Fruit fly (Drosophila melanogaster) whole organism, embryonic: Measurements from ENCODE around the gene CG32170.

Experiments
- BEAF-32 ChIP-seq: fragments of 200-800 bp; sonication (Bioruptor generic); optimal IDR thresholded peaks from 3 replicates; lab custom pipeline; 2017; ENCODE audit warnings: missing biosample characterization, missing genetic modification characterization, mild to moderate bottlenecking, moderate library complexity, missing genetic modification reagents
- CG10209 ChIP-seq: fragments of 200-800 bp; sonication (Bioruptor generic); optimal IDR thresholded peaks from 3 replicates; lab custom pipeline; 2017; ENCODE audit warnings: missing biosample characterization, mild to moderate bottlenecking, missing genetic modification characterization, missing genetic modification reagents
- CG10267 ChIP-seq: fragments of 200-800 bp; sonication (Bioruptor generic); optimal IDR thresholded peaks from 2 replicates; lab custom pipeline; 2018; ENCODE audit warnings: missing biosample characterization, mild to moderate bottlenecking, missing genetic modification characterization, moderate library complexity
- CG10565 ChIP-seq: fragments of 200-800 bp; sonication (Bioruptor generic); optimal IDR thresholded peaks from 3 replicates; lab custom pipeline; 2016; ENCODE audit warnings: missing biosample characterization, mild to moderate bottlenecking, missing genetic modification characterization
- CG10654 ChIP-seq: fragments of 200-800 bp; sonication (Bioruptor generic); optimal IDR thresholded peaks from 2 replicates; lab custom pipeline; 2016; ENCODE audit warnings: missing biosample characterization, missing genetic modification characterization
- CG12391 ChIP-seq: fragments of 200-800 bp; sonication (Bioruptor generic); optimal IDR thresholded peaks from 3 replicates; lab custom pipeline; 2018; ENCODE audit warnings: missing biosample characterization, mild to moderate bottlenecking, missing genetic modification characterization, moderate library complexity
- CG14441 ChIP-seq: fragments of 200-800 bp; sonication (Bioruptor generic); IDR thresholded peaks from 2 replicates; pipeline ENCODE4 v1.3.6; 2022; ENCODE audit warnings: missing biosample characterization, missing genetic modification characterization
- CG15601 ChIP-seq: fragments of 200-800 bp; sonication (Bioruptor generic); optimal IDR thresholded peaks from 3 replicates; lab custom pipeline; 2019; ENCODE audit warnings: missing biosample characterization, mild to moderate bottlenecking, missing genetic modification characterization, moderate library complexity
- CG17385 ChIP-seq: fragments of 200-800 bp; sonication (Bioruptor generic); optimal IDR thresholded peaks from 3 replicates; lab custom pipeline; 2018; ENCODE audit warnings: missing biosample characterization, mild to moderate bottlenecking, missing genetic modification characterization
- CG17802 ChIP-seq: fragments of 200-800 bp; sonication (Bioruptor generic); optimal IDR thresholded peaks from 2 replicates; lab custom pipeline; 2018; ENCODE audit warnings: missing biosample characterization, mild to moderate bottlenecking, missing genetic modification characterization, moderate library complexity
- CG17829 ChIP-seq: fragments of 200-800 bp; optimal IDR thresholded peaks from 2 replicates; lab custom pipeline; 2019; ENCODE audit warnings: missing biosample characterization, mild to moderate bottlenecking, missing genetic modification characterization, moderate library complexity
- CG2712 ChIP-seq: fragments of 200-800 bp; optimal IDR thresholded peaks from 3 replicates; lab custom pipeline; 2019; ENCODE audit warnings: missing biosample characterization, mild to moderate bottlenecking, missing genetic modification characterization, moderate library complexity
- CG31224 ChIP-seq: fragments of 200-800 bp; sonication (Bioruptor generic); IDR thresholded peaks from 2 replicates; pipeline ENCODE4 v1.3.6; 2022; ENCODE audit warnings: missing biosample characterization, missing genetic modification characterization
- CG31365 ChIP-seq: fragments of 200-800 bp; sonication (Bioruptor generic); optimal IDR thresholded peaks from 2 replicates; lab custom pipeline; 2018; ENCODE audit warnings: missing biosample characterization, mild to moderate bottlenecking, missing genetic modification characterization
- CG3847 ChIP-seq: fragments of 200-800 bp; sonication (Bioruptor generic); IDR thresholded peaks from 2 replicates; pipeline ENCODE4 v1.3.6; 2022; ENCODE audit warnings: missing biosample characterization, missing genetic modification characterization
- CG5953 ChIP-seq: fragments of 200-800 bp; sonication (Bioruptor generic); IDR thresholded peaks from 2 replicates; pipeline ENCODE4 v1.3.6; 2022; ENCODE audit warnings: missing biosample characterization, missing genetic modification characterization
- CG7839 ChIP-seq: fragments of 200-800 bp; sonication (Bioruptor generic); optimal IDR thresholded peaks from 3 replicates; lab custom pipeline; 2018; ENCODE audit warnings: missing biosample characterization, mild to moderate bottlenecking, missing genetic modification characterization, moderate library complexity
- CG8924 ChIP-seq: fragments of 200-800 bp; optimal IDR thresholded peaks from 3 replicates; lab custom pipeline; 2019; ENCODE audit warnings: missing biosample characterization, mild to moderate bottlenecking, missing genetic modification characterization, moderate library complexity
- CG9437 ChIP-seq: fragments of 200-800 bp; sonication (Bioruptor generic); optimal IDR thresholded peaks from 2 replicates; lab custom pipeline; 2018; ENCODE audit warnings: missing biosample characterization, mild to moderate bottlenecking, missing genetic modification characterization
- CG9797 ChIP-seq: fragments of 200-800 bp; sonication (Bioruptor generic); optimal IDR thresholded peaks from 3 replicates; lab custom pipeline; 2018; ENCODE audit warnings: missing biosample characterization, mild to moderate bottlenecking, missing genetic modification characterization
- Dad ChIP-seq: fragments of 200-800 bp; sonication (Bioruptor generic); optimal IDR thresholded peaks from 3 replicates; lab custom pipeline; 2016; ENCODE audit warnings: missing biosample characterization, missing genetic modification characterization
- Deaf1 ChIP-seq: fragments of 200-800 bp; optimal IDR thresholded peaks from 3 replicates; lab custom pipeline; 2019; ENCODE audit warnings: missing biosample characterization, mild to moderate bottlenecking, missing genetic modification characterization, moderate library complexity
- Dip3 ChIP-seq: fragments of 200-800 bp; sonication (Bioruptor generic); optimal IDR thresholded peaks from 3 replicates; lab custom pipeline; 2016; ENCODE audit warnings: missing biosample characterization, missing genetic modification characterization
- Hey ChIP-seq: fragments of 200-800 bp; sonication (Bioruptor generic); optimal IDR thresholded peaks from 3 replicates; lab custom pipeline; 2018; ENCODE audit warnings: missing biosample characterization, mild to moderate bottlenecking, missing genetic modification characterization
- HmgZ ChIP-seq: fragments of 200-800 bp; sonication (Bioruptor generic); optimal IDR thresholded peaks from 2 replicates; lab custom pipeline; 2018; ENCODE audit warnings: missing biosample characterization, mild to moderate bottlenecking, missing genetic modification characterization
- Lhr ChIP-seq: fragments of 200-800 bp; sonication (Bioruptor generic); optimal IDR thresholded peaks from 3 replicates; lab custom pipeline; 2017; ENCODE audit warnings: mild to moderate bottlenecking, missing biosample characterization, missing genetic modification reagents, missing genetic modification characterization
- MBD-R2 ChIP-seq: fragments of 200-800 bp; sonication (Bioruptor generic); IDR thresholded peaks from 2 replicates; pipeline ENCODE4 v1.3.6; 2022; ENCODE audit warnings: missing biosample characterization, missing genetic modification characterization
- Med ChIP-seq: fragments of 200-800 bp; sonication (Bioruptor generic); peaks from one replicate; lab custom pipeline; 2016; ENCODE audit warnings: missing biosample characterization, missing genetic modification characterization, mild to moderate bottlenecking, inconsistent platforms, moderate library complexity
- Opbp ChIP-seq: fragments of 200-800 bp; sonication (Bioruptor generic); IDR thresholded peaks from 3 replicates; pipeline ENCODE4 v1.3.6; 2022; ENCODE audit warnings: missing biosample characterization, missing genetic modification characterization; ENCODE audit not compliant: partially characterized antibody
- Sry-β ChIP-seq: fragments of 200-800 bp; sonication (Bioruptor generic); optimal IDR thresholded peaks from 2 replicates; lab custom pipeline; 2018; ENCODE audit warnings: missing biosample characterization, mild to moderate bottlenecking, missing genetic modification characterization, moderate library complexity
- Xrp1 ChIP-seq: fragments of 200-800 bp; sonication (Bioruptor generic); IDR thresholded peaks from 2 replicates; pipeline ENCODE4 v1.3.6; 2022; ENCODE audit warnings: missing biosample characterization, missing genetic modification characterization
- az2 ChIP-seq: fragments of 200-800 bp; sonication (Bioruptor generic); optimal IDR thresholded peaks from 3 replicates; lab custom pipeline; 2016; ENCODE audit warnings: missing biosample characterization, missing genetic modification characterization
- chinmo ChIP-seq: fragments of 200-800 bp; sonication (Bioruptor generic); IDR thresholded peaks from 4 replicates; pipeline ENCODE4 v1.3.6; 2022; ENCODE audit warnings: missing biosample characterization, missing genetic modification characterization; ENCODE audit not compliant: partially characterized antibody
- danr ChIP-seq: fragments of 200-800 bp; sonication (Bioruptor generic); IDR thresholded peaks from 2 replicates; pipeline ENCODE4 v1.3.6; 2022; ENCODE audit warnings: missing biosample characterization, missing genetic modification characterization
- ems ChIP-seq: fragments of 200-800 bp; sonication (Bioruptor generic); optimal IDR thresholded peaks from 3 replicates; lab custom pipeline; 2016; ENCODE audit warnings: missing biosample characterization, missing genetic modification characterization
- eve ChIP-seq, 2 experiments: fragments of >200 bp; optimal IDR thresholded peaks; 2 replicates each; lab custom pipeline; 2017; ENCODE audit warnings: missing biosample characterization in 2 of 2, missing genetic modification characterization in 2 of 2
- fd96Cb ChIP-seq: fragments of 200-800 bp; sonication (Bioruptor generic); optimal IDR thresholded peaks from 2 replicates; lab custom pipeline; 2018; ENCODE audit warnings: missing biosample characterization, mild to moderate bottlenecking, missing genetic modification characterization, moderate library complexity
- gcm ChIP-seq: fragments of 200-800 bp; sonication (Bioruptor generic); optimal IDR thresholded peaks from 2 replicates; lab custom pipeline; 2019; ENCODE audit warnings: missing biosample characterization, mild to moderate bottlenecking, missing genetic modification characterization, moderate library complexity
- gfzf ChIP-seq: fragments of 200-800 bp; sonication (Bioruptor generic); optimal IDR thresholded peaks from 2 replicates; lab custom pipeline; 2016; ENCODE audit warnings: missing biosample characterization, mild to moderate bottlenecking, missing genetic modification characterization, moderate library complexity
- h ChIP-seq: fragments of >200 bp; optimal IDR thresholded peaks from 2 replicates; lab custom pipeline; 2017
- insv ChIP-seq, 2 experiments: fragments of 200-800 bp; sonication (Bioruptor generic); optimal IDR thresholded peaks; 3 replicates each; lab custom pipeline; 2016 to 2018; ENCODE audit warnings: missing biosample characterization in 2 of 2, missing genetic modification characterization in 2 of 2
- jumu ChIP-seq: fragments of 200-800 bp; sonication (Bioruptor generic); optimal IDR thresholded peaks from 3 replicates; lab custom pipeline; 2016; ENCODE audit warnings: missing biosample characterization, missing genetic modification characterization
- nom ChIP-seq: fragments of 200-800 bp; sonication (Bioruptor generic); optimal IDR thresholded peaks from 2 replicates; lab custom pipeline; 2017; ENCODE audit warnings: missing biosample characterization, missing genetic modification characterization, mild to moderate bottlenecking, moderate library complexity, missing genetic modification reagents
- phol ChIP-seq: fragments of 200-800 bp; sonication (Bioruptor generic); optimal IDR thresholded peaks from 3 replicates; lab custom pipeline; 2018; ENCODE audit warnings: missing biosample characterization, mild to moderate bottlenecking, missing genetic modification characterization, moderate library complexity
- trem ChIP-seq: fragments of 200-800 bp; optimal IDR thresholded peaks from 3 replicates; lab custom pipeline; 2019; ENCODE audit warnings: missing biosample characterization, mild to moderate bottlenecking, missing genetic modification characterization, moderate library complexity
- zen ChIP-seq: fragments of 200-800 bp; sonication (Bioruptor generic); optimal IDR thresholded peaks from 3 replicates; lab custom pipeline; 2018; ENCODE audit warnings: missing biosample characterization, mild to moderate bottlenecking, missing genetic modification characterization, moderate library complexity
- zf30C ChIP-seq: fragments of 200-800 bp; sonication (Bioruptor generic); optimal IDR thresholded peaks from 3 replicates; lab custom pipeline; 2018; ENCODE audit warnings: missing biosample characterization, mild to moderate bottlenecking, missing genetic modification characterization

Gene CG32170

DNA sequence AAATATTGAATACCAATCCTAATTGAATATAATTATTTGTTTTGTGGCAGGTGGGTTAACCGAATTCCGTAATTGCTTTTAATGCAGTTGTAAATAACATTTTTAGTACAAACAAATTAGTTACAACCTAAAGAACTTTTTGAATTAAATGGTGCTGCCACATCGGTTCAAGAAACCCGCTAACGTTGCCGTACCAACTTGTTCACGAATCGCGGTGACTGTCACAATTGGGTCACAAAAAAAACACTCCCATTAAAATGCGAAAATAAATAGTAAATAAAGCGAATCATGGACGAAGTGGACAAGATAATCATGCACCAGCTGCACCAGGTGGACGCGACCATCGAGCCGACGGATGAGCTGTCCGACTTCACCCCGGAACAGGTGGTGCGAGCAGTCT lies 14.2 kb upstream of the CG32170 start, which contains the start of gene CG9951 (continued):
- TF ChIP-seq eve (GFP tag; optimal IDR thresholded peaks at IDR 0.05; lab: Kevin White, UChicago) (no peak), jumu (GFP tag; lab: Kevin White, UChicago) (no peak), CG8924 (tag; lab: Kevin White, UChicago) (no peak), CG31224 (GFP tag; lab: Robert Waterston, UW) (no peak), CG10654 (GFP tag; lab: Kevin White, UChicago) (no peak), ems (GFP tag; lab: Kevin White, UChicago) (peak; percentile 9), CG14441 (no peak), Hey (tag; lab: Kevin White, UChicago) (no peak), CG3847 (GFP tag; lab: Robert Waterston, UW) (peak; percentile 43; the same call in 1 of the 2 replicates)

DNA sequence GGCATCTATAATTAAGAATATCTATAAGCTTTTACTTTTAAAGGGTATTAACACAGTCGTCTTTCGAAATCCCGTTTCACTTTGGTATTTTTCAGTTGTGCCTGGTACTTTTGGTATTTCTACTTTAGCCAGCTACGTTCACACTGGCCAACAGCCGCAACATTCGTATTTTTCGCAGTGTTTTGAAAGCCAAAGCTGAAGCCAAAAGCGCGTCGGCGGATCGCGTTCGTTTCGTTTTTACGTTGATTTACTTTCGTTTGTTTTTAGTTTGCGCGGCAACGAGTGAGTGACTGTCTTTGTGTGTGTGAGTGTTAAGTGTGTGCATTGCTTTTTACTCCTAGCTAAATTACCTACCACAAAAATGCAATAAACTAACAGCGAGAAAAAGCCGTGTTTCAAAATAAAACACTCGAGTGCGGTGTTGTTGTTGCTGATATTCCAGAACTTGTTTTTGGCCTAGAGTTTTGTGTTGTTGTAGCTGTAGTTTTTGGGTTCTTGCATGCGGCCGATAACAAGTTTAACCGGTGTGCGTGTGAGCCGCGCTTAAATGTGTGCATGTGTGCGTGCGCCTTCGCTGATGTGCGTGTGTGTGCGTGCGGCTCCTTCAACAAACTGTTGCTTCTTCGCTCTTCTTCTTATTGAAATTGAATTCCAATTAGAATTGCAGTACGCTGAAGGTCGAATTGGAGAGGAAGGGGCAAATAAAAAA lies 11.8 kb upstream of the CG32170 start, which contains the start of gene Lmpt:
Gene Lmpt (plus strand): TSS at position 173 of the 709 bp plus-strand sequence.
- TF ChIP-seq BEAF-32 (GFP tag; lab: Kevin White, UChicago) (peak; percentile 7), CG10267 (tag; lab: Kevin White, UChicago) (peak; percentile 13), gfzf (GFP tag; lab: Kevin White, UChicago) (peak; percentile 89), CG17802 (no peak), HmgZ (tag; lab: Kevin White, UChicago) (peak; percentile 40), danr (GFP tag; lab: Robert Waterston, UW) (no peak), CG14441 (no peak), CG17829 (tag; lab: Kevin White, UChicago) (peak; percentile 34), CG3847 (GFP tag; lab: Robert Waterston, UW) (peak; percentile 6; the same call in 1 of the 2 replicates), Deaf1 (peak; percentile 46), CG17385 (GFP tag; lab: Kevin White, UChicago) (peak; percentile 88), nom (peak; percentile 5), MBD-R2 (GFP tag; lab: Robert Waterston, UW) (peak; percentile 50), CG5953 (GFP tag; lab: Robert Waterston, UW) (0 out of 2 replicates have a peak, but pooled peaks have one; percentile 15), CG15601 (tag; lab: Kevin White, UChicago) (peak; percentile 27), CG10565 (GFP tag; lab: Kevin White, UChicago) (no peak), Dip3 (GFP tag; lab: Kevin White, UChicago) (no peak), Sry-β (GFP tag; lab: Kevin White, UChicago) (no peak), zen (tag; lab: Kevin White, UChicago) (peak; percentile 5), Dad (GFP tag; lab: Kevin White, UChicago) (no peak), fd96Cb (tag; lab: Kevin White, UChicago) (no peak), Lhr (GFP tag; lab: Kevin White, UChicago) (peak; percentile 49), CG31365 (tag; lab: Kevin White, UChicago) (peak; percentile 8), CG12391 (tag; lab: Kevin White, UChicago) (peak; percentile 49), phol (peak; percentile 1), az2 (GFP tag; lab: Kevin White, UChicago) (no peak), h (lab: Kevin White, UChicago) (no peak), Xrp1 (peak; percentile 22; the same call in 1 of the 2 replicates), gcm (GFP tag; lab: Kevin White, UChicago) (no peak), zf30C (GFP tag; lab: Kevin White, UChicago) (peak; percentile 31), insv (GFP tag; optimal IDR thresholded peaks at IDR 0.05; lab: Kevin White, UChicago) (peak; percentile 81 to 96), CG9797 (GFP tag; lab: Kevin White, UChicago) (peak; percentile 84), Med (GFP tag; lab: Kevin White, UChicago) (peak; percentile 77), CG7839 (tag; lab: Kevin White, UChicago) (peak; percentile 21), Opbp (GFP tag; lab: Robert Waterston, UW) (no peak), CG2712 (tag; lab: Kevin White, UChicago) (peak; percentile 0), CG9437 (GFP tag; lab: Kevin White, UChicago) (peak; percentile 10), CG10209 (GFP tag; lab: Kevin White, UChicago) (no peak), chinmo (GFP tag; lab: Robert Waterston, UW) (peak; percentile 79; the same call in 2 of the 4 replicates), trem (peak; percentile 48)
